Worm (Caenorhabditis elegans) whole organism, L1 larva: ENCODE measurements around the gene Y22D7AL.4.

Experiments used
- aly-2 ChIP-seq: fragments of 150-350 bp; optimal IDR thresholded peaks from 2 replicates; lab custom pipeline; 2014; ENCODE audit warnings: missing biosample characterization, missing genetic modification characterization
- ama-1 ChIP-seq: fragments of 150-350 bp; optimal IDR thresholded peaks from 2 replicates; lab custom pipeline; 2014
- lin-13 ChIP-seq: fragments of 150-350 bp; optimal IDR thresholded peaks from 2 replicates; lab custom pipeline; 2014; ENCODE audit warnings: missing biosample characterization, missing genetic modification reagents, missing genetic modification characterization
- nhr-11 ChIP-seq: fragments of 150-350 bp; optimal IDR thresholded peaks from 2 replicates; lab custom pipeline; 2014; ENCODE audit warnings: missing biosample characterization, missing genetic modification characterization
- nhr-77 ChIP-seq: fragments of 150-350 bp; optimal IDR thresholded peaks from 2 replicates; lab custom pipeline; 2014; ENCODE audit warnings: missing biosample characterization, missing genetic modification characterization
- snpc-4 ChIP-seq: fragments of 150-350 bp; optimal IDR thresholded peaks from 2 replicates; lab custom pipeline; 2014; ENCODE audit warnings: missing biosample characterization, missing genetic modification characterization
- sox-4 ChIP-seq: sonication (generic microtip); optimal IDR thresholded peaks from 2 replicates; lab custom pipeline; 2016; ENCODE audit warnings: missing genetic modification characterization, missing compliant biosample characterization
- unc-62 ChIP-seq: fragments of 150-350 bp; optimal IDR thresholded peaks from 2 replicates; lab custom pipeline; 2014; ENCODE audit warnings: missing biosample characterization, missing genetic modification reagents, missing genetic modification characterization

DNA sequence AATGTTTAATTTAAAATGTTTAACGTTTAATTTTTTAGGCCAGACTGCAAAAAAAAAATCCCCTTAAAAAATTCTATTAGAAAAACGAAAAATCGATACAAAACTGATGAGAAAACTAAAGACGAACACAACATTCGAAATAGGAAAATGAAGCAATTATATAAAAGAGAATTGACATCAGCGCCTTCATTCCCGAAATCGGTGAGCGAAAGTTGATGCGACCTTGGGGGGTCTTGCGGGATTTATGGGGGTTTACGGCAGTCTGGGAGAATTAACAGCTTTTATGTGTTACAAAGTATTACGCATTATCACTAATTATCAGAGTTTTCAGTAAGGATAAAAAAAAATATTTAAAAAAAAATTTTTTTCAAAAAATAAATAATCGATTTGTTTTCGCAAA is 12.0 kb upstream of the Y22D7AL.4 start:
- TF ChIP-seq ama-1 (lab: Kevin White, UChicago): no peak
- TF ChIP-seq lin-13: no peak
- no peak for TF ChIP-seq nhr-77 (tag; lab: Kevin White, UChicago)
- TF ChIP-seq sox-4: no peak
- no peak for TF ChIP-seq unc-62 (GFP tag; lab: Kevin White, UChicago)
- no peak for TF ChIP-seq nhr-11 (tag; lab: Kevin White, UChicago)
- TF ChIP-seq aly-2 (tag; lab: Kevin White, UChicago): no peak
- TF ChIP-seq snpc-4 (tag; lab: Kevin White, UChicago): no peak
